Fruit fly (Drosophila melanogaster) whole organism, adult: Measurements from ENCODE around the gene Afg3l2.

Source experiments
- CG11617 ChIP-seq: fragments of 200-800 bp; sonication (Bioruptor generic); optimal IDR thresholded peaks from 2 replicates; lab custom pipeline; 2017; ENCODE audit warnings: mild to moderate bottlenecking, missing biosample characterization, missing genetic modification reagents, missing genetic modification characterization
- CG12768 ChIP-seq: fragments of 200-800 bp; sonication (Bioruptor generic); optimal IDR thresholded peaks from 2 replicates; lab custom pipeline; 2017; ENCODE audit warnings: missing biosample characterization, missing genetic modification characterization, mild to moderate bottlenecking, moderate library complexity, missing genetic modification reagents
- CG7045 ChIP-seq: fragments of 200-800 bp; sonication (Bioruptor generic); optimal IDR thresholded peaks from 2 replicates; lab custom pipeline; 2017; ENCODE audit warnings: missing biosample characterization, mild to moderate bottlenecking, missing genetic modification characterization
- Clk ChIP-seq: fragments of 200-800 bp; sonication (Bioruptor generic); optimal IDR thresholded peaks from 2 replicates; lab custom pipeline; 2017; ENCODE audit warnings: missing biosample characterization, missing genetic modification characterization
- Hr96 ChIP-seq: fragments of 200-800 bp; sonication (Bioruptor generic); optimal IDR thresholded peaks from 2 replicates; lab custom pipeline; 2016; ENCODE audit warnings: missing biosample characterization, missing genetic modification characterization
- Mnt ChIP-seq: fragments of 200-800 bp; sonication (Bioruptor generic); optimal IDR thresholded peaks from 2 replicates; lab custom pipeline; 2016; ENCODE audit warnings: missing biosample characterization, mild to moderate bottlenecking, missing genetic modification characterization
- cic ChIP-seq: fragments of 200-800 bp; sonication (Bioruptor generic); optimal IDR thresholded peaks from 2 replicates; lab custom pipeline; 2017; ENCODE audit warnings: missing biosample characterization, mild to moderate bottlenecking, missing genetic modification characterization, moderate library complexity
- kay ChIP-seq: fragments of 200-800 bp; sonication (Bioruptor generic); peaks from one replicate; lab custom pipeline; 2016; ENCODE audit warnings: missing biosample characterization, missing genetic modification characterization, borderline replicate concordance
- toe ChIP-seq: fragments of 200-800 bp; sonication (Bioruptor generic); optimal IDR thresholded peaks from 2 replicates; lab custom pipeline; 2016; ENCODE audit warnings: missing biosample characterization, missing genetic modification characterization

Afg3l2 gene

DNA sequence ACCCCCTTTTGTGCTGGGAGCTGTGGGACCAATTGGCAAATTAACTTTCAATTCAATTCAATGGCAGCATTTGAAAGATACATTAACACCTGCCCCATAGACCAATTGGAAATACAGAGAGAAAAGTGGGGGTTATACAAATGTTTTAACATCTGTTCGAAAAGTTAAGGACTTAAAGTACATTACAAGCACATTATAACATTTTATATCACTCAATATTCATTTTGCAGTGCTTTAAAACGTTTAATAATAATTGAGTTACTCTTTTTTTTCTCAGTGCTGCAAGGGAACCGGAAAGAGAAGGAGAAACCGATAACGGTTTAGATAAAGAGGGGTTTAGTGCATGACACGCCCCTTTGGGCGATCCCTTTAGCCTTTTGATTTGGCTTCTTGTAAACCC lies 32.5 kb downstream of the Afg3l2 start:
- no peak for TF ChIP-seq CG12768 (GFP tag; lab: Kevin White, UChicago)
- TF ChIP-seq toe (GFP tag; lab: Kevin White, UChicago) = no peak
- no peak for TF ChIP-seq Hr96
- no peak for TF ChIP-seq CG7045
- TF ChIP-seq CG11617 (GFP tag; lab: Kevin White, UChicago) = no peak
- TF ChIP-seq kay = no peak
- TF ChIP-seq cic (GFP tag; lab: Kevin White, UChicago) = no peak
- no peak for TF ChIP-seq Clk (GFP tag; lab: Kevin White, UChicago)
- no peak for TF ChIP-seq Mnt (GFP tag; lab: Kevin White, UChicago)

- TF ChIP-seq cic (GFP tag; lab: Kevin White, UChicago) = no peak
Observed at dm6 chr3L:17208601-17209000, 33.3 kb downstream of the Afg3l2 start.
